Worm (Caenorhabditis elegans) whole organism, late embryonic: ENCODE results near the gene F01G4.6.
A peak's percentile ranks its signal among the peaks of the same experiment; 100 is the strongest.

Source experiments
- Y22D7AL.16 ChIP-seq: sonication (generic microtip); optimal IDR thresholded peaks from 2 replicates; lab custom pipeline; 2016; ENCODE audit warnings: missing genetic modification characterization, missing compliant biosample characterization
- ama-1 ChIP-seq: fragments of 150-350 bp; optimal IDR thresholded peaks from 2 replicates; lab custom pipeline; 2014
- ceh-19 ChIP-seq: fragments of 200-800 bp; sonication (Bioruptor generic); optimal IDR thresholded peaks from 2 replicates; lab custom pipeline; 2018; ENCODE audit warnings: mild to moderate bottlenecking, missing genetic modification characterization, missing compliant biosample characterization
- ceh-34 ChIP-seq: sonication (generic microtip); optimal IDR thresholded peaks from 2 replicates; lab custom pipeline; 2016; ENCODE audit warnings: mild to moderate bottlenecking, missing genetic modification characterization, missing compliant biosample characterization
- ceh-9 ChIP-seq: sonication (generic microtip); optimal IDR thresholded peaks from 2 replicates; lab custom pipeline; 2016; ENCODE audit warnings: mild to moderate bottlenecking, missing genetic modification characterization, inconsistent platforms, missing compliant biosample characterization
- gmeb-2 ChIP-seq: sonication (generic microtip); optimal IDR thresholded peaks from 2 replicates; lab custom pipeline; 2016; ENCODE audit warnings: missing genetic modification characterization, inconsistent platforms, missing compliant biosample characterization
- hlh-13 ChIP-seq: fragments of 200-800 bp; sonication (Bioruptor generic); optimal IDR thresholded peaks from 2 replicates; lab custom pipeline; 2018; ENCODE audit warnings: mild to moderate bottlenecking, missing genetic modification characterization, missing compliant biosample characterization
- lim-6 ChIP-seq: sonication (generic microtip); optimal IDR thresholded peaks from 2 replicates; lab custom pipeline; 2016; ENCODE audit warnings: missing genetic modification characterization, missing compliant biosample characterization
- mec-3 ChIP-seq: sonication (generic microtip); optimal IDR thresholded peaks from 2 replicates; lab custom pipeline; 2016; ENCODE audit warnings: borderline replicate concordance, missing genetic modification characterization, missing compliant biosample characterization
- sox-4 ChIP-seq: sonication (generic microtip); optimal IDR thresholded peaks from 2 replicates; lab custom pipeline; 2017; ENCODE audit warnings: mild to moderate bottlenecking, missing genetic modification characterization, inconsistent platforms, missing compliant biosample characterization
- unc-42 ChIP-seq: sonication (generic microtip); optimal IDR thresholded peaks from 2 replicates; lab custom pipeline; 2016; ENCODE audit warnings: missing genotype, missing genetic modification characterization, missing compliant biosample characterization
- unc-55 ChIP-seq: sonication (generic microtip); optimal IDR thresholded peaks from 2 replicates; lab custom pipeline; 2017; ENCODE audit warnings: missing biosample characterization, missing genetic modification reagents, missing genetic modification characterization
- zip-5 ChIP-seq: sonication (generic microtip); optimal IDR thresholded peaks from 2 replicates; lab custom pipeline; 2016; ENCODE audit warnings: missing genetic modification characterization, missing compliant biosample characterization
- ztf-16 ChIP-seq: sonication (generic microtip); optimal IDR thresholded peaks from 2 replicates; lab custom pipeline; 2017; ENCODE audit warnings: missing genetic modification characterization, missing compliant biosample characterization

DNA sequence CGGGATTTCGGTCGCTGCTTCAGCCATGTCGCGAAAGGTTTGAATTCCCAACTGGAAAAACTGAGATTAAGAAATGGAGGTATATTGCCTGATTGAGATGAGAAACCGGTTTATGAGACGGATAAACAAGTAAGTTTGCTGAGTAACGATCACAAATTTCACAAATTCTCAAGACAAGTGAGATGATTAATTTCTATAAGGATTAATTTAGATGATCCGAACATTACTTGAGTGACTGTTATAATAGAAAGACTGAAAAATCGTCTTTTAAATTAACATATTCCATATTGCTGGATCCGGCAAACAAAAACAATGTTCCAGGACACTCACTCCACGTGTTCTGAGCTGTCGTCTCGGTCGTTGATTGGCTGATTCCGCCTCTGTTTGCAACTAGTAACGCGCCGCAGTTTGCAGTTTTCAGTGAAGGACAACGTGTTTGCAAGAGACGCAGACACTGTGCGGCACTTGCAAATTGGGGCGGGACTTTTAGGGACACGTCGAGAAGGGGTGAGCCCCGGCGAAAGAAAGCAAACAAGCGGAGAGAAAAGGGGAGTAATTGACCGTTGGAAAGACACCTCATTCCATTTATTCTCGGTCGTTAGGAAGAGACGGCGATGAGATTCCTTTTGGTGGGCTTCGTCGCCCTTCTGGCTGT lies 30.3 kb downstream of the F01G4.6 start, which contains the start of the genes imp-2 and enpl-1:
- no peak for TF ChIP-seq zip-5 (tag; lab: Kevin White, UChicago)
- no peak for TF ChIP-seq lim-6
- TF ChIP-seq ama-1 (lab: Kevin White, UChicago) = no peak
- peak; percentile 83 for TF ChIP-seq unc-42
- no peak for TF ChIP-seq gmeb-2 (tag; lab: Kevin White, UChicago)
- TF ChIP-seq hlh-13 (GFP tag; lab: Kevin White, UChicago) = no peak
- no peak for TF ChIP-seq mec-3 (tag; lab: Kevin White, UChicago)
- peak; percentile 50 for TF ChIP-seq ztf-16 (tag; lab: Kevin White, UChicago)
- TF ChIP-seq sox-4 = peak; percentile 25
- TF ChIP-seq Y22D7AL.16 (tag; lab: Kevin White, UChicago) = no peak
- TF ChIP-seq ceh-19 (GFP tag; lab: Kevin White, UChicago) = peak; percentile 53
- TF ChIP-seq unc-55 (GFP tag; lab: Kevin White, UChicago) = peak; percentile 50
- no peak for TF ChIP-seq ceh-9 (tag; lab: Kevin White, UChicago)
- peak; percentile 80 for TF ChIP-seq ceh-34 (tag; lab: Kevin White, UChicago)
